Worm (Caenorhabditis elegans) whole organism, L4 larva: ENCODE measurements around the gene ykt-6.
A peak's percentile ranks its signal among the peaks of the same experiment; 100 is the strongest.

ENCODE experiments used
- F10B5.3 ChIP-seq: sonication (generic microtip); optimal IDR thresholded peaks from 2 replicates; lab custom pipeline; 2016; ENCODE audit warnings: mild to moderate bottlenecking, missing genetic modification characterization, missing compliant biosample characterization
- F37D6.2 ChIP-seq: sonication (generic microtip); optimal IDR thresholded peaks from 2 replicates; lab custom pipeline; 2016; ENCODE audit warnings: mild to moderate bottlenecking, missing genetic modification characterization, missing compliant biosample characterization
- F44E2.7 ChIP-seq: fragments of 200-800 bp; sonication (Bioruptor generic); IDR thresholded peaks from 2 replicates; pipeline ENCODE4 v2.1.2; 2022; ENCODE audit warnings: missing genetic modification characterization, missing compliant biosample characterization
- T26A8.4 ChIP-seq: fragments of 200-800 bp; sonication (Bioruptor generic); IDR thresholded peaks from 2 replicates; pipeline ENCODE4 v1.3.6; 2022; ENCODE audit warnings: missing genetic modification characterization, missing compliant biosample characterization
- Y48G9A.11 ChIP-seq: fragments of 200-800 bp; sonication (Bioruptor generic); IDR thresholded peaks from 2 replicates; pipeline ENCODE4 v1.3.6; 2022; ENCODE audit warnings: missing genetic modification reagents, missing genetic modification characterization, missing compliant biosample characterization
- Y5F2A.4 ChIP-seq: fragments of 200-800 bp; sonication (Bioruptor generic); optimal IDR thresholded peaks from 2 replicates; lab custom pipeline; 2018; ENCODE audit warnings: mild to moderate bottlenecking, missing genetic modification characterization, missing compliant biosample characterization
- Y75B8A.6 ChIP-seq: fragments of 200-800 bp; sonication (Bioruptor generic); IDR thresholded peaks from 2 replicates; pipeline ENCODE4 v1.3.6; 2022; ENCODE audit warnings: missing genetic modification reagents, missing genetic modification characterization, missing compliant biosample characterization
- aha-1 ChIP-seq: fragments of 150-350 bp; peaks from one replicate; lab custom pipeline; 2014; ENCODE audit warnings: missing biosample characterization, missing genetic modification characterization
- aly-2 ChIP-seq: sonication (generic microtip); optimal IDR thresholded peaks from 2 replicates; lab custom pipeline; 2018; ENCODE audit warnings: missing biosample characterization, missing genetic modification characterization
- ama-1 ChIP-seq: fragments of 150-350 bp; optimal IDR thresholded peaks from 2 replicates; lab custom pipeline; 2014; ENCODE audit warnings: inconsistent platforms, mixed read lengths
- arid-1 ChIP-seq: fragments of 200-800 bp; sonication (Bioruptor generic); conservative IDR thresholded peaks from 2 replicates; pipeline ENCODE4 v1.3.6; 2022; ENCODE audit warnings: missing genetic modification reagents, missing genetic modification characterization, missing compliant biosample characterization
- ceh-20 ChIP-seq: fragments of 200-800 bp; sonication (Bioruptor generic); IDR thresholded peaks from 2 replicates; pipeline ENCODE4 v1.3.6; 2022; ENCODE audit warnings: missing genetic modification reagents, missing genetic modification characterization, missing compliant biosample characterization
- ceh-44 ChIP-seq: fragments of 200-800 bp; sonication (Bioruptor generic); IDR thresholded peaks from 2 replicates; pipeline ENCODE4 v1.3.6; 2022; ENCODE audit warnings: missing genetic modification reagents, missing genetic modification characterization, missing compliant biosample characterization
- ces-1 ChIP-seq: fragments of 150-350 bp; sonication (generic microtip); optimal IDR thresholded peaks from 4 replicates; lab custom pipeline; 2014; ENCODE audit warnings: missing biosample characterization, missing genetic modification reagents, missing genetic modification characterization
- ctbp-1 ChIP-seq: fragments of 200-800 bp; sonication (Bioruptor generic); IDR thresholded peaks from 2 replicates; pipeline ENCODE4 v1.3.6; 2022; ENCODE audit warnings: missing genetic modification reagents, missing genetic modification characterization, missing compliant biosample characterization
- daf-12 ChIP-seq: fragments of 150-350 bp; optimal IDR thresholded peaks from 2 replicates; lab custom pipeline; 2014; ENCODE audit warnings: missing biosample characterization, missing genetic modification reagents, missing genetic modification characterization
- daf-19 ChIP-seq: fragments of 200-800 bp; sonication (Bioruptor generic); conservative IDR thresholded peaks from 2 replicates; pipeline ENCODE4 v1.3.6; 2022; ENCODE audit warnings: missing genetic modification characterization, missing compliant biosample characterization
- dmd-9 ChIP-seq: fragments of 200-800 bp; sonication (Bioruptor generic); IDR thresholded peaks from 2 replicates; pipeline ENCODE4 v1.3.6; 2022; ENCODE audit warnings: missing genetic modification reagents, missing genetic modification characterization, missing compliant biosample characterization
- dpl-1 ChIP-seq: fragments of 150-350 bp; optimal IDR thresholded peaks from 2 replicates; lab custom pipeline; 2014; ENCODE audit warnings: missing biosample characterization, missing genetic modification reagents, missing genetic modification characterization
- egl-43 ChIP-seq: fragments of 200-800 bp; sonication (Bioruptor generic); IDR thresholded peaks from 2 replicates; pipeline ENCODE4 v1.3.6; 2022; ENCODE audit warnings: missing genetic modification reagents, missing genetic modification characterization, missing compliant biosample characterization
- fkh-10 ChIP-seq: fragments of 150-350 bp; optimal IDR thresholded peaks from 2 replicates; lab custom pipeline; 2014; ENCODE audit warnings: missing biosample characterization, missing genetic modification reagents, missing genetic modification characterization
- fos-1 ChIP-seq: fragments of 150-350 bp; optimal IDR thresholded peaks from 2 replicates; lab custom pipeline; 2014; ENCODE audit warnings: missing biosample characterization, missing genetic modification characterization
- hif-1 ChIP-seq, 2 experiments: sonication (generic microtip); optimal IDR thresholded peaks; 2 replicates each; lab custom pipeline; 2016 to 2017; ENCODE audit warnings: missing compliant biosample characterization in 2 of 2, missing genetic modification characterization in 2 of 2, missing genetic modification reagents in 2 of 2, missing genotype in 2 of 2, mild to moderate bottlenecking in 1 of 2
- lim-7 ChIP-seq: fragments of 200-800 bp; sonication (Bioruptor generic); IDR thresholded peaks from 2 replicates; pipeline ENCODE4 v1.3.6; 2022; ENCODE audit warnings: missing genetic modification characterization, missing compliant biosample characterization
- lin-1 ChIP-seq: fragments of 200-800 bp; sonication (Bioruptor generic); IDR thresholded peaks from 2 replicates; pipeline ENCODE4 v1.3.6; 2022; ENCODE audit warnings: missing genetic modification reagents, missing genetic modification characterization, missing compliant biosample characterization
- mdt-29 ChIP-seq: fragments of 200-800 bp; sonication (Bioruptor generic); IDR thresholded peaks from 2 replicates; pipeline ENCODE4 v1.3.6; 2022; ENCODE audit warnings: missing genetic modification reagents, missing genetic modification characterization, missing compliant biosample characterization
- mep-1 ChIP-seq: fragments of 150-350 bp; sonication (generic microtip); optimal IDR thresholded peaks from 3 replicates; lab custom pipeline; 2014; ENCODE audit warnings: missing biosample characterization, missing genetic modification characterization
- mxl-3 ChIP-seq: fragments of 200-800 bp; sonication (Bioruptor generic); optimal IDR thresholded peaks from 2 replicates; lab custom pipeline; 2018; ENCODE audit warnings: mild to moderate bottlenecking, missing genetic modification characterization, missing compliant biosample characterization
- nhr-10 ChIP-seq: fragments of 150-350 bp; optimal IDR thresholded peaks from 2 replicates; lab custom pipeline; 2014; ENCODE audit warnings: missing biosample characterization, missing genetic modification characterization
- nhr-11 ChIP-seq: fragments of 150-350 bp; optimal IDR thresholded peaks from 2 replicates; lab custom pipeline; 2014; ENCODE audit warnings: missing biosample characterization, missing genetic modification characterization
- nhr-111 ChIP-seq: fragments of 200-800 bp; sonication (Bioruptor generic); optimal IDR thresholded peaks from 2 replicates; lab custom pipeline; 2018; ENCODE audit warnings: mild to moderate bottlenecking, missing genetic modification characterization, missing compliant biosample characterization
- nhr-25 ChIP-seq: sonication (generic microtip); optimal IDR thresholded peaks from 2 replicates; lab custom pipeline; 2017; ENCODE audit warnings: missing genetic modification characterization, mild to moderate bottlenecking, missing compliant biosample characterization, antibody characterized with exemption, moderate library complexity, borderline replicate concordance; ENCODE audit not compliant: insufficient read depth
- nhr-41 ChIP-seq: fragments of 200-800 bp; sonication (Bioruptor generic); IDR thresholded peaks from 2 replicates; pipeline ENCODE4 v1.3.6; 2022; ENCODE audit warnings: missing genetic modification reagents, missing genetic modification characterization, missing compliant biosample characterization
- nhr-42 ChIP-seq: fragments of 200-800 bp; sonication (Bioruptor generic); IDR thresholded peaks from 2 replicates; pipeline ENCODE4 v1.3.6; 2022; ENCODE audit warnings: missing genetic modification characterization, missing compliant biosample characterization
- nhr-48 ChIP-seq: sonication (generic microtip); optimal IDR thresholded peaks from 2 replicates; lab custom pipeline; 2016; ENCODE audit warnings: mild to moderate bottlenecking, missing genetic modification characterization, missing compliant biosample characterization
- nhr-6 ChIP-seq: fragments of 150-350 bp; optimal IDR thresholded peaks from 2 replicates; lab custom pipeline; 2014; ENCODE audit warnings: missing biosample characterization, missing genetic modification characterization
- rbr-2 ChIP-seq: sonication (generic microtip); optimal IDR thresholded peaks from 2 replicates; lab custom pipeline; 2016; ENCODE audit warnings: missing genotype, missing genetic modification characterization, missing compliant biosample characterization
- skn-1 ChIP-seq: fragments of 150-350 bp; optimal IDR thresholded peaks from 2 replicates; lab custom pipeline; 2014; ENCODE audit warnings: missing biosample characterization, missing genetic modification characterization
- tra-1 ChIP-seq: fragments of 200-800 bp; sonication (Bioruptor generic); IDR thresholded peaks from 2 replicates; pipeline ENCODE4 v1.3.6; 2022; ENCODE audit warnings: missing genetic modification reagents, missing genetic modification characterization, missing compliant biosample characterization
- unc-62 ChIP-seq, 3 experiments: fragments of 150-350 bp in 1 of 3; sonication (generic microtip); optimal IDR thresholded peaks in 2 of 3; peaks in 1 of 3; 1 replicate in 1 of 3; 2 replicates in 2 of 3; lab custom pipeline; 2014 to 2017; ENCODE audit warnings: missing biosample characterization in 3 of 3, missing genetic modification characterization in 3 of 3, missing genetic modification reagents in 3 of 3, missing genotype in 1 of 3
- zfp-3 ChIP-seq: fragments of 200-800 bp; sonication (Bioruptor generic); conservative IDR thresholded peaks from 2 replicates; pipeline ENCODE4 v1.3.6; 2022; ENCODE audit warnings: missing genetic modification reagents, missing genetic modification characterization, missing compliant biosample characterization
- ztf-7 ChIP-seq: fragments of 150-350 bp; optimal IDR thresholded peaks from 2 replicates; lab custom pipeline; 2014; ENCODE audit warnings: missing biosample characterization, missing genetic modification characterization

The ykt-6 gene

ce11 chrIII:7296092-7296668, 8.8 kb upstream of the ykt-6 start (continued):
- TF ChIP-seq dmd-9 (GFP tag; lab: Robert Waterston, UW) = no peak
- no peak for TF ChIP-seq Y75B8A.6 (GFP tag; lab: Robert Waterston, UW)
- TF ChIP-seq F10B5.3 (tag; lab: Kevin White, UChicago) = no peak
- no peak for TF ChIP-seq nhr-41 (GFP tag; lab: Robert Waterston, UW)
- no peak for TF ChIP-seq ctbp-1 (GFP tag; lab: Robert Waterston, UW)
- TF ChIP-seq egl-43 = no peak
- TF ChIP-seq zfp-3 = no peak
- TF ChIP-seq dpl-1 (GFP tag; lab: Kevin White, UChicago) = no peak
- TF ChIP-seq nhr-25 (tag; lab: Kevin White, UChicago) = peak; percentile 37
- TF ChIP-seq aly-2 = no peak
- no peak for TF ChIP-seq arid-1 (GFP tag; lab: Robert Waterston, UW)
- TF ChIP-seq ces-1 (GFP tag; lab: Kevin White, UChicago) = no peak
- TF ChIP-seq unc-62 (GFP tag; optimal IDR thresholded peaks at IDR 0.05 in 1 of 2; lab: Kevin White, UChicago) = peak in 1 of 2 experiments; percentile 99
- no peak for TF ChIP-seq unc-62 (tag; optimal IDR thresholded peaks at IDR 0.05; lab: Kevin White, UChicago)
- TF ChIP-seq fos-1 (tag; lab: Kevin White, UChicago) = no peak
- TF ChIP-seq daf-12 (tag; lab: Kevin White, UChicago) = no peak
- TF ChIP-seq hif-1 (tag; optimal IDR thresholded peaks at IDR 0.05; lab: Kevin White, UChicago) = no peak
- no peak for TF ChIP-seq Y48G9A.11 (GFP tag; lab: Robert Waterston, UW)
- no peak for TF ChIP-seq skn-1 (tag; lab: Kevin White, UChicago)
- TF ChIP-seq Y5F2A.4 (GFP tag; lab: Kevin White, UChicago) = no peak
- TF ChIP-seq mep-1 = peak; percentile 29
- TF ChIP-seq fkh-10 = no peak
- TF ChIP-seq lin-1 = no peak
- TF ChIP-seq nhr-10 (tag; lab: Kevin White, UChicago) = no peak
- no peak for TF ChIP-seq T26A8.4 (GFP tag; lab: Robert Waterston, UW)
- no peak for TF ChIP-seq F37D6.2
- no peak for TF ChIP-seq nhr-111 (GFP tag; lab: Kevin White, UChicago)
- TF ChIP-seq tra-1 = no peak
- no peak for TF ChIP-seq mxl-3
- TF ChIP-seq ceh-20 (GFP tag; lab: Robert Waterston, UW) = no peak
- no peak for TF ChIP-seq nhr-42 (GFP tag; lab: Robert Waterston, UW)
- no peak for TF ChIP-seq rbr-2 (tag; lab: Kevin White, UChicago)
- no peak for TF ChIP-seq ama-1 (lab: Kevin White, UChicago)
- TF ChIP-seq F44E2.7 (GFP tag; lab: Robert Waterston, UW) = no peak
- TF ChIP-seq ceh-44 (GFP tag; lab: Robert Waterston, UW) = no peak
- no peak for TF ChIP-seq mdt-29 (GFP tag; lab: Robert Waterston, UW)
- no peak for TF ChIP-seq lim-7 (GFP tag; lab: Robert Waterston, UW)
- TF ChIP-seq nhr-48 = no peak
- TF ChIP-seq aha-1 (tag; lab: Kevin White, UChicago) = peak; percentile 13
- TF ChIP-seq nhr-11 = no peak
- TF ChIP-seq nhr-6 (tag; lab: Kevin White, UChicago) = no peak
- TF ChIP-seq ztf-7 = no peak
- TF ChIP-seq daf-19 (GFP tag; lab: Robert Waterston, UW) = no peak
